Worm (Caenorhabditis elegans) whole organism, young adult: ENCODE data around the gene npr-40.

Source experiments
- B0336.3 ChIP-seq: fragments of 200-800 bp; sonication (Bioruptor generic); IDR thresholded peaks from 2 replicates; pipeline ENCODE4 v1.3.6; 2022; ENCODE audit warnings: missing genetic modification characterization, missing compliant biosample characterization
- C06A6.2 ChIP-seq: fragments of 200-800 bp; sonication (Bioruptor generic); conservative IDR thresholded peaks from 2 replicates; pipeline ENCODE4 v1.3.6; 2022; ENCODE audit warnings: missing genetic modification characterization, missing compliant biosample characterization
- F57A8.1 ChIP-seq: fragments of 200-800 bp; sonication (Bioruptor generic); optimal IDR thresholded peaks from 2 replicates; lab custom pipeline; 2018; ENCODE audit warnings: mild to moderate bottlenecking, missing genetic modification characterization, moderate library complexity, missing compliant biosample characterization
- F57C9.4 ChIP-seq: sonication (generic microtip); optimal IDR thresholded peaks from 2 replicates; lab custom pipeline; 2017; ENCODE audit warnings: mild to moderate bottlenecking, missing genetic modification characterization, missing compliant biosample characterization
- K12H6.12 ChIP-seq: fragments of 200-800 bp; sonication (Bioruptor generic); optimal IDR thresholded peaks from 2 replicates; lab custom pipeline; 2018; ENCODE audit warnings: mild to moderate bottlenecking, missing genetic modification characterization, missing compliant biosample characterization
- T26A5.8 ChIP-seq: sonication (generic microtip); optimal IDR thresholded peaks from 2 replicates; lab custom pipeline; 2016; ENCODE audit warnings: missing genetic modification characterization, missing compliant biosample characterization
- Y95B8A.8 ChIP-seq: fragments of 200-800 bp; sonication (Bioruptor generic); IDR thresholded peaks from 2 replicates; pipeline ENCODE4 v1.3.6; 2022; ENCODE audit warnings: missing genetic modification reagents, missing genetic modification characterization, missing compliant biosample characterization
- ama-1 ChIP-seq, 3 experiments: fragments of 150-350 bp in 1 of 3; sonication (generic microtip) in 2 of 3; optimal IDR thresholded peaks; 2 replicates each; lab custom pipeline; 2014 to 2018; ENCODE audit warnings: missing biosample characterization in 2 of 3, missing genetic modification characterization in 2 of 3, missing genetic modification reagents in 2 of 3
- aptf-2 ChIP-seq: fragments of 200-800 bp; sonication (Bioruptor generic); conservative IDR thresholded peaks from 2 replicates; pipeline ENCODE4 v1.3.6; 2022; ENCODE audit warnings: missing genetic modification reagents, missing genetic modification characterization, missing compliant biosample characterization
- athp-1 ChIP-seq: sonication (generic microtip); optimal IDR thresholded peaks from 2 replicates; lab custom pipeline; 2017; ENCODE audit warnings: mild to moderate bottlenecking, missing genetic modification characterization, missing compliant biosample characterization
- efl-1 ChIP-seq: fragments of 150-350 bp; optimal IDR thresholded peaks from 2 replicates; lab custom pipeline; 2014; ENCODE audit warnings: missing biosample characterization, missing genetic modification reagents, missing genetic modification characterization
- egrh-3 ChIP-seq: fragments of 200-800 bp; sonication (Bioruptor generic); IDR thresholded peaks from 2 replicates; pipeline ENCODE4 v1.3.6; 2022; ENCODE audit warnings: missing genetic modification reagents, missing genetic modification characterization, missing compliant biosample characterization
- hmg-1.2 ChIP-seq: fragments of 200-800 bp; sonication (Bioruptor generic); IDR thresholded peaks from 2 replicates; pipeline ENCODE4 v1.3.6; 2022; ENCODE audit warnings: missing genetic modification reagents, missing genetic modification characterization, missing compliant biosample characterization
- let-526 ChIP-seq: fragments of 200-800 bp; sonication (Bioruptor generic); IDR thresholded peaks from 2 replicates; pipeline ENCODE4 v1.3.6; 2022; ENCODE audit warnings: missing genetic modification reagents, missing genetic modification characterization, missing compliant biosample characterization
- lsy-27 ChIP-seq: sonication (generic microtip); optimal IDR thresholded peaks from 2 replicates; lab custom pipeline; 2017; ENCODE audit warnings: missing genetic modification characterization, mild to moderate bottlenecking, missing compliant biosample characterization, antibody characterized with exemption, missing genotype, borderline replicate concordance; ENCODE audit not compliant: insufficient read depth
- madf-10 ChIP-seq: sonication (generic microtip); optimal IDR thresholded peaks from 2 replicates; lab custom pipeline; 2016; ENCODE audit warnings: mild to moderate bottlenecking, missing genetic modification characterization, missing compliant biosample characterization
- madf-6 ChIP-seq: fragments of 200-800 bp; sonication (Bioruptor generic); IDR thresholded peaks from 2 replicates; pipeline ENCODE4 v1.3.6; 2022; ENCODE audit warnings: missing genetic modification reagents, missing genetic modification characterization, missing compliant biosample characterization
- mcd-1 ChIP-seq: fragments of 200-800 bp; sonication (Bioruptor generic); IDR thresholded peaks from 2 replicates; pipeline ENCODE4 v1.3.6; 2022; ENCODE audit warnings: missing genetic modification reagents, missing genetic modification characterization, missing compliant biosample characterization
- mel-28 ChIP-seq: sonication (generic microtip); optimal IDR thresholded peaks from 2 replicates; lab custom pipeline; 2016; ENCODE audit warnings: borderline replicate concordance, mild to moderate bottlenecking, missing genetic modification characterization, missing compliant biosample characterization
- mxl-1 ChIP-seq: sonication (generic microtip); optimal IDR thresholded peaks from 2 replicates; lab custom pipeline; 2016; ENCODE audit warnings: missing genetic modification characterization, missing compliant biosample characterization
- nfya-2 ChIP-seq: fragments of 200-800 bp; sonication (Bioruptor generic); IDR thresholded peaks from 2 replicates; pipeline ENCODE4 v1.3.6; 2022; ENCODE audit warnings: missing genetic modification reagents, missing genetic modification characterization, missing compliant biosample characterization
- nhr-179 ChIP-seq: sonication (generic microtip); optimal IDR thresholded peaks from 2 replicates; lab custom pipeline; 2016; ENCODE audit warnings: mild to moderate bottlenecking, missing genetic modification characterization, missing compliant biosample characterization
- nhr-27 ChIP-seq: fragments of 200-800 bp; sonication (Bioruptor generic); optimal IDR thresholded peaks from 2 replicates; lab custom pipeline; 2018; ENCODE audit warnings: mild to moderate bottlenecking, missing genetic modification characterization, moderate library complexity, missing compliant biosample characterization
- pha-4 ChIP-seq: fragments of 150-350 bp; sonication (generic microtip); optimal IDR thresholded peaks from 2 replicates; lab custom pipeline; 2014; ENCODE audit warnings: missing biosample characterization, missing genetic modification reagents, missing genetic modification characterization
- rcor-1 ChIP-seq: fragments of 200-800 bp; sonication (Bioruptor generic); IDR thresholded peaks from 2 replicates; pipeline ENCODE4 v1.3.6; 2022; ENCODE audit warnings: missing genetic modification reagents, missing genetic modification characterization, missing compliant biosample characterization
- repo-1 ChIP-seq: sonication (generic microtip); optimal IDR thresholded peaks from 2 replicates; lab custom pipeline; 2017; ENCODE audit warnings: mild to moderate bottlenecking, missing genetic modification characterization, missing compliant biosample characterization
- snpc-1.1 ChIP-seq: sonication (generic microtip); optimal IDR thresholded peaks from 2 replicates; lab custom pipeline; 2017; ENCODE audit warnings: missing genetic modification characterization, mild to moderate bottlenecking, missing compliant biosample characterization, antibody characterized with exemption, moderate library complexity, missing genotype, missing genetic modification reagents; ENCODE audit not compliant: insufficient read depth
- snpc-1.3 ChIP-seq: sonication (generic microtip); optimal IDR thresholded peaks from 2 replicates; lab custom pipeline; 2017; ENCODE audit warnings: missing genetic modification characterization, mild to moderate bottlenecking, missing compliant biosample characterization, antibody characterized with exemption, moderate library complexity, missing genotype, missing genetic modification reagents; ENCODE audit not compliant: insufficient read depth
- snpc-3.4 ChIP-seq: sonication (generic microtip); optimal IDR thresholded peaks from 2 replicates; lab custom pipeline; 2017; ENCODE audit warnings: missing genetic modification characterization, mild to moderate bottlenecking, missing compliant biosample characterization, antibody characterized with exemption, moderate library complexity, missing genotype, missing genetic modification reagents
- tbx-9 ChIP-seq: sonication (generic microtip); optimal IDR thresholded peaks from 2 replicates; lab custom pipeline; 2016; ENCODE audit warnings: borderline replicate concordance, missing genetic modification characterization, inconsistent platforms, missing compliant biosample characterization
- tlf-1 ChIP-seq: fragments of 200-800 bp; sonication (Bioruptor generic); optimal IDR thresholded peaks from 2 replicates; lab custom pipeline; 2018; ENCODE audit warnings: mild to moderate bottlenecking, missing genetic modification characterization, missing compliant biosample characterization
- xnd-1 ChIP-seq: sonication (generic microtip); optimal IDR thresholded peaks from 2 replicates; lab custom pipeline; 2016; ENCODE audit warnings: missing genotype, missing genetic modification reagents, missing genetic modification characterization, missing compliant biosample characterization
- zfh-2 ChIP-seq: fragments of 200-800 bp; sonication (Bioruptor generic); conservative IDR thresholded peaks from 2 replicates; pipeline ENCODE4 v1.3.6; 2022; ENCODE audit warnings: missing genetic modification reagents, missing genetic modification characterization, missing compliant biosample characterization

npr-40 gene

ce11 chrX:14959393-14960073, 40.9 kb downstream of the npr-40 start (continued):
- TF ChIP-seq mcd-1 (no peak), Y95B8A.8 (GFP tag; lab: Robert Waterston, UW) (no peak), snpc-1.1 (tag; lab: Kevin White, UChicago) (no peak), C06A6.2 (no peak)

ce11 chrX:14960841-14961240, 42.2 kb downstream of the npr-40 start:
- TF ChIP-seq xnd-1: no peak
- TF ChIP-seq T26A5.8 (tag; lab: Kevin White, UChicago): no peak
- TF ChIP-seq egrh-3 (GFP tag; lab: Robert Waterston, UW): peak; percentile 76
- no peak for TF ChIP-seq ama-1 (optimal IDR thresholded peaks at IDR 0.05; lab: Kevin White, UChicago)
- no peak for TF ChIP-seq ama-1 (GFP tag; optimal IDR thresholded peaks at IDR 0.05; lab: Kevin White, UChicago)
- no peak for TF ChIP-seq nhr-179 (tag; lab: Kevin White, UChicago)
- TF ChIP-seq pha-4 (tag; lab: Kevin White, UChicago): no peak
- TF ChIP-seq snpc-3.4 (tag; lab: Kevin White, UChicago): no peak
- no peak for TF ChIP-seq rcor-1 (GFP tag; lab: Robert Waterston, UW)
- TF ChIP-seq zfh-2 (GFP tag; lab: Robert Waterston, UW): peak; percentile 90
- no peak for TF ChIP-seq K12H6.12
- TF ChIP-seq F57C9.4 (tag; lab: Kevin White, UChicago): no peak
- 0 out of 2 replicates have a peak, but pooled peaks have one; percentile 12 for TF ChIP-seq mcd-1
- TF ChIP-seq B0336.3 (GFP tag; lab: Robert Waterston, UW): no peak

- TF ChIP-seq athp-1 (tag; lab: Kevin White, UChicago) (no peak), let-526 (GFP tag; lab: Robert Waterston, UW) (no peak), tbx-9 (tag; lab: Kevin White, UChicago) (no peak), snpc-1.3 (tag; lab: Kevin White, UChicago) (no peak), lsy-27 (no peak), tlf-1 (GFP tag; lab: Kevin White, UChicago) (no peak), mel-28 (tag; lab: Kevin White, UChicago) (no peak), mxl-1 (no peak), nhr-27 (no peak), nhr-179 (tag; lab: Kevin White, UChicago) (no peak), madf-10 (tag; lab: Kevin White, UChicago) (no peak), repo-1 (tag; lab: Kevin White, UChicago) (no peak), nfya-2 (no peak), C06A6.2 (no peak), F57A8.1 (GFP tag; lab: Kevin White, UChicago) (no peak), efl-1 (GFP tag; lab: Kevin White, UChicago) (no peak), pha-4 (tag; lab: Kevin White, UChicago) (no peak), hmg-1.2 (GFP tag; lab: Robert Waterston, UW) (no peak)
Measured at ce11 chrX:14961471-14961870, 42.8 kb downstream of the npr-40 start, which contains the start of gene idpp-3. Gene idpp-3, minus strand, starts transcription at chrX:14961571.

ce11 chrX:14962456-14962855, 43.8 kb downstream of the npr-40 start, which contains the start of gene rgs-10:
Gene rgs-10, plus strand, starts transcription at chrX:14962756.
- TF ChIP-seq aptf-2 (GFP tag; lab: Robert Waterston, UW) (peak; percentile 77; the same call in 1 of the 2 replicates), madf-6 (GFP tag; lab: Robert Waterston, UW) (no peak)
